Fruit fly (Drosophila melanogaster): ENCODE data around the gene Ptp99A.

The Ptp99A gene

dm6 chr3R:29522164-29522563 lies 144.7 kb downstream of the Ptp99A start (continued):
- TF ChIP-seq svp (GFP tag) = peak; percentile 78
- TF ChIP-seq Sox15 (GFP tag; optimal IDR thresholded peaks at IDR 0.05) = no peak
- peak; percentile 65 for TF ChIP-seq dsx (GFP tag; optimal IDR thresholded peaks at IDR 0.05; ENCODE audit: poor library complexity, severe bottlenecking)
- TF ChIP-seq Eip75B (GFP tag; optimal IDR thresholded peaks at IDR 0.05) = peak; percentile 44
- TF ChIP-seq Sox14 (GFP tag; optimal IDR thresholded peaks at IDR 0.05) = peak; percentile 36
- peak; percentile 47 for TF ChIP-seq esn (GFP tag; optimal IDR thresholded peaks at IDR 0.05)
- TF ChIP-seq CG8632 (GFP tag; optimal IDR thresholded peaks at IDR 0.05) = peak; percentile 26
- TF ChIP-seq CG6792 (GFP tag; optimal IDR thresholded peaks at IDR 0.05) = peak; percentile 49
- TF ChIP-seq CG1621 (tag; optimal IDR thresholded peaks at IDR 0.05) = peak; percentile 37
- no peak for TF ChIP-seq Eip93F (GFP tag; optimal IDR thresholded peaks at IDR 0.05)
- peak; percentile 61 for TF ChIP-seq Gug (GFP tag; IDR thresholded peaks at IDR 0.05)
- TF ChIP-seq CG16779 (tag; optimal IDR thresholded peaks at IDR 0.05) = no peak
- peak; percentile 7 for TF ChIP-seq Lpt (GFP tag; optimal IDR thresholded peaks at IDR 0.05)
- peak; percentile 37 for TF ChIP-seq Hr4 (GFP tag; optimal IDR thresholded peaks at IDR 0.05)
- TF ChIP-seq CG6276 (GFP tag; optimal IDR thresholded peaks at IDR 0.05) = no peak
- peak; percentile 39 for TF ChIP-seq CG11902 (GFP tag; optimal IDR thresholded peaks at IDR 0.05)
- peak; percentile 47 for TF ChIP-seq topi (GFP tag; optimal IDR thresholded peaks at IDR 0.05)
- peak; percentile 67 for TF ChIP-seq spab (GFP tag; optimal IDR thresholded peaks at IDR 0.05)
- TF ChIP-seq cyc (GFP tag; optimal IDR thresholded peaks at IDR 0.05) = peak; percentile 46
- TF ChIP-seq Ets21C (GFP tag; optimal IDR thresholded peaks at IDR 0.05) = peak; percentile 35
- peak; percentile 41 for TF ChIP-seq Met (GFP tag; optimal IDR thresholded peaks at IDR 0.05)
- peak; percentile 35 for TF ChIP-seq pdm3 (GFP tag; optimal IDR thresholded peaks at IDR 0.05)
- TF ChIP-seq Sox102F (GFP tag; optimal IDR thresholded peaks at IDR 0.05) = peak; percentile 28
- peak; percentile 64 for TF ChIP-seq achi (GFP tag; optimal IDR thresholded peaks at IDR 0.05)
- peak; percentile 26 for TF ChIP-seq CG34406 (GFP tag; optimal IDR thresholded peaks at IDR 0.05)
- peak; percentile 28 for TF ChIP-seq CG8319 (GFP tag; optimal IDR thresholded peaks at IDR 0.05)
- no peak for TF ChIP-seq fd85E (GFP tag; optimal IDR thresholded peaks at IDR 0.05)
- no peak for TF ChIP-seq Blimp-1 (GFP tag; optimal IDR thresholded peaks at IDR 0.05)
- peak; percentile 19 for TF ChIP-seq Smox (GFP tag; optimal IDR thresholded peaks at IDR 0.05)
- TF ChIP-seq Eip78C (GFP tag) = peak; percentile 83
- TF ChIP-seq CG9139 (GFP tag; optimal IDR thresholded peaks at IDR 0.05) = no peak
- no peak for TF ChIP-seq fkh (GFP tag; optimal IDR thresholded peaks at IDR 0.05)
- TF ChIP-seq CG11762 (GFP tag; optimal IDR thresholded peaks at IDR 0.05; ENCODE audit: insufficient read depth) = no peak
- peak; percentile 69 for TF ChIP-seq CG3919 (GFP tag; optimal IDR thresholded peaks at IDR 0.05)
- peak; percentile 29 for TF ChIP-seq lz (GFP tag; optimal IDR thresholded peaks at IDR 0.05)

dm6 chr3R:29523978-29524775 lies 146.7 kb downstream of the Ptp99A start:
- TF ChIP-seq CG11762 (GFP tag; optimal IDR thresholded peaks at IDR 0.05; ENCODE audit: insufficient read depth) = no peak
- no peak for TF ChIP-seq CG6276 (GFP tag; optimal IDR thresholded peaks at IDR 0.05)
- TF ChIP-seq CG32006 (GFP tag; optimal IDR thresholded peaks at IDR 0.05) = peak; percentile 10
- TF ChIP-seq Hr39 (GFP tag; optimal IDR thresholded peaks at IDR 0.05) = no peak
- TF ChIP-seq CG9139 (GFP tag; optimal IDR thresholded peaks at IDR 0.05) = no peak
- TF ChIP-seq vri (GFP tag; optimal IDR thresholded peaks at IDR 0.05) = no peak
- no peak for TF ChIP-seq fd59A (GFP tag; optimal IDR thresholded peaks at IDR 0.05)
- TF ChIP-seq Eip78C (GFP tag) = peak; percentile 19
- TF ChIP-seq pdm3 (GFP tag; optimal IDR thresholded peaks at IDR 0.05) = no peak
